Fruit fly (Drosophila melanogaster) whole organism, wandering third instar larva: ENCODE measurements around the gene CG3348.

ENCODE experiments used
- HLH106 ChIP-seq: fragments of 200-800 bp; optimal IDR thresholded peaks from 3 replicates; lab custom pipeline; 2019; ENCODE audit warnings: missing biosample characterization, mild to moderate bottlenecking, missing genetic modification characterization, moderate library complexity
- Hr78 ChIP-seq: fragments of >200 bp; optimal IDR thresholded peaks from 2 replicates; lab custom pipeline; 2017; ENCODE audit warnings: missing biosample characterization, missing genetic modification characterization
- Vsx2 ChIP-seq: fragments of 200-300, 225-300 bp; sonication (Bioruptor generic); optimal IDR thresholded peaks from 2 replicates; lab custom pipeline; 2018; ENCODE audit warnings: missing biosample characterization, missing genetic modification characterization; ENCODE audit not compliant: partially characterized antibody
- br ChIP-seq: fragments of 200-800 bp; sonication (Bioruptor generic); optimal IDR thresholded peaks from 2 replicates; lab custom pipeline; 2016; ENCODE audit warnings: missing biosample characterization, missing genetic modification characterization
- lola ChIP-seq: fragments of >200 bp; optimal IDR thresholded peaks from 2 replicates; lab custom pipeline; 2017; ENCODE audit warnings: missing biosample characterization, missing genetic modification characterization
- psq ChIP-seq: fragments of 200-800 bp; sonication (Bioruptor generic); optimal IDR thresholded peaks from 3 replicates; lab custom pipeline; 2017; ENCODE audit warnings: missing biosample characterization, mild to moderate bottlenecking, missing genetic modification characterization, moderate library complexity
- rgr ChIP-seq: fragments of 200-800 bp; sonication (Bioruptor generic); optimal IDR thresholded peaks from 3 replicates; lab custom pipeline; 2016; ENCODE audit warnings: missing biosample characterization, mild to moderate bottlenecking, missing genetic modification characterization
- usp ChIP-seq: fragments of >200 bp; optimal IDR thresholded peaks from 2 replicates; lab custom pipeline; 2017; ENCODE audit warnings: missing biosample characterization, missing genetic modification characterization

- TF ChIP-seq psq: no peak
- TF ChIP-seq HLH106 (tag; lab: Kevin White, UChicago): no peak
- TF ChIP-seq rgr (GFP tag; lab: Kevin White, UChicago): no peak
- no peak for TF ChIP-seq Hr78 (GFP tag; lab: Kevin White, UChicago)
- no peak for TF ChIP-seq br (GFP tag; lab: Kevin White, UChicago)
- no peak for TF ChIP-seq usp (GFP tag; lab: Kevin White, UChicago)
- no peak for TF ChIP-seq lola
- no peak for TF ChIP-seq Vsx2
Observed at dm6 chr3R:27340322-27340721, 48.3 kb upstream of the CG3348 start, which contains the start of gene CG42534.
